Worm (Caenorhabditis elegans): ENCODE results near the gene mex-5.

DNA sequence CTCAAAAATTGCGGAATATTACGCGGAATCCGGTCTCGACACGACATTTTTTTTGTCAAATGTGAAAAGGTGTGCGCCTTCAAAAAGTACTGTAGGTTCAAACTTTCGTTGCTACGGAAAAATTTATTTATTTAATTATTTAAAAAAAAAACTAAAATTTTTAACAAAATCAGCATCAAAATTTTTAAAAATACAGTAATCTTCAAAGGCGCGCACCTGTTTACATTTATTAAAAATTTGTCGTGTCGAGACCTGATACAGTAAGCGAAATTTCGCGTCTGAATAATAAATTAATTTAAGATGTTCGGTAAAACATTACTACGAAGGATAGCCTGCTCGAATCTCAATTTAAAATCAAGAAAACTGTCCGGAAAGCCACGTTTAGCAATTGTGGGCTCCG lies 18.2 kb downstream of the mex-5 start, which contains the start of gene Y62E10A.6:
- TF ChIP-seq hrde-1 (tag; optimal IDR thresholded peaks at IDR 0.05; ENCODE audit: borderline replicate concordance) (no peak), C06A6.2 (GFP tag; conservative IDR thresholded peaks at IDR 0.05) (no peak), nhr-179 (tag; optimal IDR thresholded peaks at IDR 0.05) (no peak), F23B12.7 (tag; optimal IDR thresholded peaks at IDR 0.05; ENCODE audit: insufficient read depth) (no peak), akir-1 (GFP tag; optimal IDR thresholded peaks at IDR 0.05) (no peak), nfya-1 (tag; optimal IDR thresholded peaks at IDR 0.05; ENCODE audit: borderline replicate concordance, insufficient read depth) (no peak), him-1 (tag; optimal IDR thresholded peaks at IDR 0.05) (no peak), unc-130 (GFP tag; optimal IDR thresholded peaks at IDR 0.05) (no peak), attf-6 (GFP tag; IDR thresholded peaks at IDR 0.05) (no peak), dpl-1 (GFP tag; optimal IDR thresholded peaks at IDR 0.05) (no peak)
